Worm (Caenorhabditis elegans) whole organism, L3 larva: ENCODE data around the gene cpt-1.
"Not testable (repeated sequence)": the region's sequence is repeated elsewhere in the genome, so short reads cannot be mapped to it uniquely, and the experiment has no call there.

Experiments
- R02D3.7 ChIP-seq: fragments of 150-350 bp; optimal IDR thresholded peaks from 2 replicates; lab custom pipeline; 2014; ENCODE audit warnings: missing biosample characterization, missing genetic modification characterization
- ZK546.5 ChIP-seq: sonication (generic microtip); optimal IDR thresholded peaks from 2 replicates; lab custom pipeline; 2017; ENCODE audit warnings: missing biosample characterization, missing genetic modification characterization
- aly-2 ChIP-seq: fragments of 150-350 bp; optimal IDR thresholded peaks from 2 replicates; lab custom pipeline; 2014; ENCODE audit warnings: missing biosample characterization, missing genetic modification characterization
- ama-1 ChIP-seq: fragments of 150-350 bp; optimal IDR thresholded peaks from 2 replicates; lab custom pipeline; 2018
- ceh-28 ChIP-seq: fragments of 150-350 bp; optimal IDR thresholded peaks from 2 replicates; lab custom pipeline; 2014; ENCODE audit warnings: missing biosample characterization, missing genetic modification reagents, missing genetic modification characterization
- ceh-9 ChIP-seq: sonication (generic microtip); optimal IDR thresholded peaks from 2 replicates; lab custom pipeline; 2018; ENCODE audit warnings: missing biosample characterization, missing genetic modification characterization
- daf-12 ChIP-seq: fragments of 150-350 bp; optimal IDR thresholded peaks from 2 replicates; lab custom pipeline; 2014; ENCODE audit warnings: missing biosample characterization, missing genetic modification reagents, missing genetic modification characterization
- egl-27 ChIP-seq: sonication (generic microtip); optimal IDR thresholded peaks from 4 replicates; lab custom pipeline; 2017; ENCODE audit warnings: missing biosample characterization, missing genetic modification reagents, missing genetic modification characterization
- egl-5 ChIP-seq: fragments of 150-350 bp; optimal IDR thresholded peaks from 2 replicates; lab custom pipeline; 2017; ENCODE audit warnings: missing biosample characterization, missing genetic modification reagents, missing genetic modification characterization, inconsistent platforms
- elt-1 ChIP-seq: fragments of 150-350 bp; optimal IDR thresholded peaks from 2 replicates; lab custom pipeline; 2014; ENCODE audit warnings: missing biosample characterization, missing genetic modification characterization
- elt-2 ChIP-seq: sonication (generic microtip); optimal IDR thresholded peaks from 2 replicates; lab custom pipeline; 2016; ENCODE audit warnings: missing genetic modification reagents, mild to moderate bottlenecking, missing genetic modification characterization, missing compliant biosample characterization
- elt-3 ChIP-seq, 3 experiments: fragments of 150-350 bp in 1 of 3; sonication (generic microtip) in 2 of 3; optimal IDR thresholded peaks; 2 replicates in 2 of 3; 4 replicates in 1 of 3; lab custom pipeline; 2014 to 2017; ENCODE audit warnings: missing biosample characterization in 3 of 3, missing genetic modification characterization in 3 of 3
- eor-1 ChIP-seq, 2 experiments: fragments of 150-350 bp; optimal IDR thresholded peaks; 2 replicates each; lab custom pipeline; 2014 to 2018; ENCODE audit warnings: missing biosample characterization in 2 of 2, missing genetic modification characterization in 2 of 2
- fkh-10 ChIP-seq: sonication (generic microtip); optimal IDR thresholded peaks from 2 replicates; lab custom pipeline; 2017; ENCODE audit warnings: missing biosample characterization, missing genetic modification reagents, missing genetic modification characterization
- fkh-2 ChIP-seq: fragments of 150-350 bp; optimal IDR thresholded peaks from 2 replicates; lab custom pipeline; 2014; ENCODE audit warnings: missing biosample characterization, missing genetic modification reagents, missing genetic modification characterization
- hmg-11 ChIP-seq: sonication (generic microtip); optimal IDR thresholded peaks from 2 replicates; lab custom pipeline; 2016; ENCODE audit warnings: missing genetic modification characterization, missing compliant biosample characterization
- jun-1 ChIP-seq: fragments of 150-350 bp; optimal IDR thresholded peaks from 2 replicates; lab custom pipeline; 2014; ENCODE audit warnings: missing biosample characterization, missing genetic modification reagents, missing genetic modification characterization
- lin-15B ChIP-seq: fragments of 150-350 bp; optimal IDR thresholded peaks from 2 replicates; lab custom pipeline; 2014; ENCODE audit warnings: missing biosample characterization, missing genetic modification characterization
- lin-39 ChIP-seq: fragments of 150-350 bp; optimal IDR thresholded peaks from 2 replicates; lab custom pipeline; 2018; ENCODE audit warnings: missing biosample characterization, missing genetic modification reagents, missing genetic modification characterization
- mdl-1 ChIP-seq: fragments of 150-350 bp; optimal IDR thresholded peaks from 2 replicates; lab custom pipeline; 2014; ENCODE audit warnings: missing biosample characterization, missing genetic modification characterization
- mml-1 ChIP-seq: fragments of 150-350 bp; sonication (generic microtip); optimal IDR thresholded peaks from 3 replicates; lab custom pipeline; 2014; ENCODE audit warnings: missing biosample characterization, missing genetic modification characterization
- nfya-1 ChIP-seq: sonication (generic microtip); optimal IDR thresholded peaks from 2 replicates; lab custom pipeline; 2017; ENCODE audit warnings: missing genetic modification characterization, mild to moderate bottlenecking, missing compliant biosample characterization, antibody characterized with exemption, moderate library complexity; ENCODE audit not compliant: insufficient read depth
- nhr-11 ChIP-seq: fragments of 150-350 bp; optimal IDR thresholded peaks from 2 replicates; lab custom pipeline; 2014; ENCODE audit warnings: missing biosample characterization, missing genetic modification characterization
- nhr-12 ChIP-seq: fragments of 150-350 bp; optimal IDR thresholded peaks from 2 replicates; lab custom pipeline; 2014; ENCODE audit warnings: missing biosample characterization, missing genetic modification characterization
- nhr-23 ChIP-seq: fragments of 150-350 bp; optimal IDR thresholded peaks from 2 replicates; lab custom pipeline; 2014; ENCODE audit warnings: missing biosample characterization, missing genetic modification reagents, missing genetic modification characterization
- nhr-237 ChIP-seq: fragments of 150-350 bp; optimal IDR thresholded peaks from 2 replicates; lab custom pipeline; 2014; ENCODE audit warnings: missing biosample characterization, missing genetic modification characterization
- nhr-25 ChIP-seq: sonication (generic microtip); optimal IDR thresholded peaks from 2 replicates; lab custom pipeline; 2017; ENCODE audit warnings: missing biosample characterization, missing genetic modification characterization
- nhr-28 ChIP-seq: fragments of 150-350 bp; optimal IDR thresholded peaks from 2 replicates; lab custom pipeline; 2014; ENCODE audit warnings: missing biosample characterization, missing genetic modification characterization
- nhr-67 ChIP-seq: fragments of 150-350 bp; optimal IDR thresholded peaks from 2 replicates; lab custom pipeline; 2014; ENCODE audit warnings: missing biosample characterization, missing genetic modification characterization
- nhr-77 ChIP-seq: fragments of 150-350 bp; optimal IDR thresholded peaks from 2 replicates; lab custom pipeline; 2014; ENCODE audit warnings: missing biosample characterization, missing genetic modification characterization
- pha-4 ChIP-seq: fragments of 150-350 bp; optimal IDR thresholded peaks from 2 replicates; lab custom pipeline; 2014; ENCODE audit warnings: missing biosample characterization, missing genetic modification reagents, missing genetic modification characterization
- pqm-1 ChIP-seq: fragments of 150-350 bp; optimal IDR thresholded peaks from 2 replicates; lab custom pipeline; 2017; ENCODE audit warnings: missing biosample characterization, missing genetic modification characterization, inconsistent platforms
- sea-2 ChIP-seq: fragments of 150-350 bp; sonication (generic microtip); optimal IDR thresholded peaks from 4 replicates; lab custom pipeline; 2014; ENCODE audit warnings: missing biosample characterization, missing genetic modification reagents, missing genetic modification characterization
- skn-1 ChIP-seq: fragments of 150-350 bp; optimal IDR thresholded peaks from 2 replicates; lab custom pipeline; 2014; ENCODE audit warnings: missing biosample characterization, missing genetic modification characterization
- snpc-4 ChIP-seq: fragments of 150-350 bp; optimal IDR thresholded peaks from 2 replicates; lab custom pipeline; 2014; ENCODE audit warnings: missing biosample characterization, missing genetic modification characterization
- unc-39 ChIP-seq: sonication (generic microtip); optimal IDR thresholded peaks from 4 replicates; lab custom pipeline; 2017; ENCODE audit warnings: missing biosample characterization, missing genetic modification characterization
- unc-62 ChIP-seq: fragments of 150-350 bp; sonication (generic microtip); optimal IDR thresholded peaks from 4 replicates; lab custom pipeline; 2014; ENCODE audit warnings: missing biosample characterization, missing genetic modification reagents, missing genetic modification characterization
- zag-1 ChIP-seq: fragments of 150-350 bp; optimal IDR thresholded peaks from 2 replicates; lab custom pipeline; 2014; ENCODE audit warnings: missing biosample characterization, missing genetic modification characterization
- ztf-11 ChIP-seq: fragments of 150-350 bp; optimal IDR thresholded peaks from 2 replicates; lab custom pipeline; 2014; ENCODE audit warnings: missing biosample characterization, missing genetic modification characterization
- ztf-4 ChIP-seq: fragments of 150-350 bp; optimal IDR thresholded peaks from 2 replicates; lab custom pipeline; 2014; ENCODE audit warnings: missing biosample characterization, missing genetic modification characterization

cpt-1 gene

DNA sequence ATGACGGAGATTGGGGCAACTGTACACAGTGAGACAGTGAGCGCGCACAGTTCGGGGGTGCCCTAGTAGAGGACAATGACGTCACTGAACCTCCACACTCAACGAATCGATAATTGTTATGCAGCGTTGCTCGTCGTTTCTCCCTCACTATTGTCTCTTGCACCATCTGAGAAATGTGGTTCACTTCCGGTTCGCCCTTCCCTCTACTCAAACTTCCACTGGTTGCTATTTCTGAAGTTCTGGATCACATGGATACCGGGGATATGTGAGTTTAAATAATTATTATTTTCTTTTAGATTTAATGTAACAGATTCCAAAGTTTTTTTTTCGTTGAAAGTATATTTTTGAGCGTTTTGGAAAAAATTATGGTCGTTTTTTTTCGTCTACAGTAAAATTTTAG, 40.1 kb downstream of the cpt-1 start, which contains the start of the genes Y46G5A.7 and Y46G5A.8:
Gene Y46G5A.7, minus strand, starts transcription at position 153 of the 400 bp plus-strand sequence.
Gene Y46G5A.8, plus strand, starts transcription at position 159 of the 400 bp plus-strand sequence.
- TF ChIP-seq mml-1 (tag; lab: Kevin White, UChicago) (no peak), elt-3 (tag; optimal IDR thresholded peaks at IDR 0.05; lab: Kevin White, UChicago) (no peak)
- TF ChIP-seq, all 47 proteins: peak for 0

DNA sequence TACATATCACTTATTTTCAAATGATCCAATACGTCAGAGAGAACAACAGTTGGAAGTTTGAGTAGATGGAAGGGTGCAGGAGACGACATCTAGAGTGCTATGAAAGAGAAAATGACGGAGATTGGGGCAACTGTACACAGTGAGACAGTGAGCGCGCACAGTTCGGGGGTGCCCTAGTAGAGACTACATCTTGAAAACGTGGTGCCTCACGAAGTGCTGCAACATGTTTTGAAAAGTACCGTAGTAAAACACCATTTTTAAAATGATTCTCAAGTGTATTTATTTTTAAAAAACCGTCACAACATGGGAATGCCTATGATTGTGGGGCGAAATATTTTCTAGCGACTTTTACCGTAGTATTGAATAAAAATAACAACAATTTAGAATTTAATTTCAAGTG, 42.5 kb downstream of the cpt-1 start, which contains the start of gene Y46G5A.39:
Gene Y46G5A.39, minus strand, starts transcription at position 101 of the 400 bp plus-strand sequence.
- not testable (repeated sequence) for TF ChIP-seq nhr-11, lin-15B, nhr-23 (tag; lab: Kevin White, UChicago)

DNA sequence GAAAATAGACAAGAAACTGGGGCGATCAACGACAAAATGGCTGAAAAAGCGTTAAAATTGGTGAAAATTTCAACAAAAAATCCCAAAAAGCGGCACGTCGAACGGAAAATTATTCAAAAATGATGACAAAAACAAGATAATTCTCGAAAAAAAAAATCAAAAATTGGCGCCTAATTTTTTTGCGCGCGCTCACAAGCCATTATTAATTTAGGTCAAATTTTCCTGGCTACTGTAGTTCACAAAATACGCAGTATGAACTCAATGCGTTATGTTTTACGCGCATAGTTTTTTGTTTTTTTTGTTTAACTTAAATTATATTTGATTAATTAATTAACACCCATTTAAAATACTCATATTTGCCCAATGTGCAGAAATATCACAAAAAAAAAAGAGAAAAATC, 56.9 kb downstream of the cpt-1 start:
- TF ChIP-seq ztf-4 (tag; lab: Kevin White, UChicago) (no peak), nhr-11 (tag; lab: Kevin White, UChicago) (no peak), mdl-1 (tag; lab: Kevin White, UChicago) (no peak), nhr-23 (tag; lab: Kevin White, UChicago) (no peak), ceh-9 (tag; lab: Kevin White, UChicago) (no peak), unc-62 (no peak), skn-1 (tag; lab: Kevin White, UChicago) (no peak), nhr-25 (tag; lab: Kevin White, UChicago) (no peak), zag-1 (tag; lab: Kevin White, UChicago) (no peak), hmg-11 (tag; lab: Kevin White, UChicago) (no peak), ztf-11 (tag; lab: Kevin White, UChicago) (no peak), lin-15B (tag; lab: Kevin White, UChicago) (no peak), nhr-67 (no peak), egl-27 (no peak), pqm-1 (no peak), ceh-28 (tag; lab: Kevin White, UChicago) (no peak)

DNA sequence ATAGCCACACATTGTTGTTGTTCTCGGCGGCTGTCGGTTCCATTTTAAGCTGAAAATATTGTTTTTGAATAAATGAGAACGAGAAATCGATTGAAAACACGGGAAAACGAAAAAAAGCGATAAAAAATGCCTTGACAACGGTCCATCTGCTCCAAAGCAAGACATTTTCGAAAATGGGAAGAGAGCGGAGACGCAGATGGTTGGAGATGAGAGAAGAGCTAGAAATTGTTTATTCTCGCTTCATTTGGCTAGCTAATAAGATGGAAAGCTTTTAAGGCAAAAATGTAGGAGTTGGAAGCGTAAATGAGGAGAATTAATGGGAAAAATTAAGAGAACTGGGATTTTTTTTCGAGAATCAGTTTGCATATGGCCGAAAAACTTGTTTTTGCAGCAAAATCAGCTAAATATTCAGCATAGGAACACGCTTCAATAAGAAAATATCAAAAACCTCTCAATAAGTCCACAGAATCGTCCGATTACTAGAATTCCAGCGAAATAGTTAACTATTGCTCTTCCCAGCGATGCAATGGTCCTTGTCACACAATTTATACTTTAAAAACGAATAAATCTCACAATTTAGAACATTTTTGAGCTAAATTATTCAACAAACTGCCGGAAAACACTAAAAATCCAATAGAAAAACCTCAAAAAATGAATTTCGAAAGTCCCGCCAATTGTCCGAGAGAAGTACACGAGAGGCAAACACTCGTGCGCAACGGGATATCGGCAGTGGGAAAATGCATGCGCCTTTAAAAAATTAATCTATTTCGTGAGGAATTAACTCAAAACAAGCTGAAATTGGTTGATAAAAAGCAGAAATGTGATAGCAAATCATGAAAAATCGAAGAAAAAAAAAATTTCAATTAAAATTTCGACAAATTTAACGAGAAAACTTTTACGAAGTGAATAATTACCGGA, 57.7 kb downstream of the cpt-1 start, which contains the start of gene pisy-1:
Gene pisy-1, minus strand, starts transcription at position 51 of the 918 bp plus-strand sequence.
- peak; percentile 76 for TF ChIP-seq pha-4
- TF ChIP-seq mdl-1 (tag; lab: Kevin White, UChicago), result no peak
- peak; percentile 55 for TF ChIP-seq hmg-11 (tag; lab: Kevin White, UChicago)
- TF ChIP-seq snpc-4 (tag; lab: Kevin White, UChicago), result peak; percentile 48
- TF ChIP-seq egl-5 (tag; lab: Kevin White, UChicago), result peak; percentile 46
- no peak for TF ChIP-seq egl-27
- no peak for TF ChIP-seq elt-1 (tag; lab: Kevin White, UChicago)
- TF ChIP-seq fkh-2 (tag; lab: Kevin White, UChicago), result no peak
- TF ChIP-seq elt-2, result peak; percentile 4
- no peak for TF ChIP-seq daf-12 (tag; lab: Kevin White, UChicago)
- TF ChIP-seq nfya-1 (tag; lab: Kevin White, UChicago), result no peak
- no peak for TF ChIP-seq fkh-10
- no peak for TF ChIP-seq ZK546.5 (tag; lab: Kevin White, UChicago)
- TF ChIP-seq nhr-23 (tag; lab: Kevin White, UChicago), result no peak
- no peak for TF ChIP-seq nhr-237 (tag; lab: Kevin White, UChicago)
- TF ChIP-seq nhr-12 (tag; lab: Kevin White, UChicago), result no peak
- TF ChIP-seq sea-2 (GFP tag; lab: Kevin White, UChicago), result no peak
- TF ChIP-seq ceh-28 (tag; lab: Kevin White, UChicago), result no peak
- no peak for TF ChIP-seq zag-1 (tag; lab: Kevin White, UChicago)
- TF ChIP-seq nhr-25 (tag; lab: Kevin White, UChicago), result peak; percentile 4
- TF ChIP-seq aly-2 (tag; lab: Kevin White, UChicago), result no peak
- TF ChIP-seq pqm-1, result no peak
- peak; percentile 77 for TF ChIP-seq lin-15B (tag; lab: Kevin White, UChicago)
- TF ChIP-seq lin-39 (tag; lab: Kevin White, UChicago), result peak; percentile 49
- no peak for TF ChIP-seq unc-39 (tag; lab: Kevin White, UChicago)
- TF ChIP-seq nhr-77, result no peak
- no peak for TF ChIP-seq nhr-11 (tag; lab: Kevin White, UChicago)
- TF ChIP-seq R02D3.7 (tag; lab: Kevin White, UChicago), result no peak
- TF ChIP-seq eor-1 (tag; optimal IDR thresholded peaks at IDR 0.05; lab: Kevin White, UChicago), result no peak
- no peak for TF ChIP-seq nhr-28
- no peak for TF ChIP-seq jun-1 (tag; lab: Kevin White, UChicago)
- TF ChIP-seq ama-1 (lab: Kevin White, UChicago), result no peak
